Worm (Caenorhabditis elegans): Measurements from ENCODE around the gene nhr-55.

- TF ChIP-seq madf-8 (GFP tag; conservative IDR thresholded peaks at IDR 0.05) = no peak
- TF ChIP-seq ama-1 (optimal IDR thresholded peaks at IDR 0.05) = no peak
- TF ChIP-seq ama-1 (GFP tag; optimal IDR thresholded peaks at IDR 0.05) = no peak
- TF ChIP-seq T26A5.8 (tag; optimal IDR thresholded peaks at IDR 0.05) = no peak
- no peak for TF ChIP-seq efl-1 (GFP tag; optimal IDR thresholded peaks at IDR 0.05)
- no peak for TF ChIP-seq lin-54 (GFP tag; optimal IDR thresholded peaks at IDR 0.05)
- TF ChIP-seq F55B11.4 (tag; optimal IDR thresholded peaks at IDR 0.05; ENCODE audit: borderline replicate concordance, insufficient read depth) = no peak
- TF ChIP-seq F49E8.2 (tag; optimal IDR thresholded peaks at IDR 0.05; ENCODE audit: insufficient read depth) = no peak
- TF ChIP-seq let-526 (GFP tag; IDR thresholded peaks at IDR 0.05) = no peak
- TF ChIP-seq fkh-3 (tag; optimal IDR thresholded peaks at IDR 0.05) = no peak
- no peak for TF ChIP-seq pbrm-1 (GFP tag; IDR thresholded peaks at IDR 0.05)
- no peak for TF ChIP-seq somi-1 (GFP tag; optimal IDR thresholded peaks at IDR 0.05)
- TF ChIP-seq nhr-90 (tag; optimal IDR thresholded peaks at IDR 0.05) = no peak
- TF ChIP-seq sdz-38 (tag; optimal IDR thresholded peaks at IDR 0.05) = no peak
- no peak for TF ChIP-seq snpc-4 (GFP tag; optimal IDR thresholded peaks at IDR 0.05)
- TF ChIP-seq snpc-4 (tag; optimal IDR thresholded peaks at IDR 0.05) = no peak
Observed at ce11 chrV:483289-483795, 5.4 kb downstream of the nhr-55 start, which contains the start of gene nhr-130.
